Fruit fly (Drosophila melanogaster) whole organism, embryonic: ENCODE measurements around the gene Sec8.

Experiments used
- ATbp ChIP-seq: fragments of 200-800 bp; sonication (Bioruptor generic); optimal IDR thresholded peaks from 2 replicates; lab custom pipeline; 2017; ENCODE audit warnings: missing biosample characterization, mild to moderate bottlenecking, missing genetic modification characterization, missing genetic modification reagents
- Atf6 ChIP-seq: fragments of 200-800 bp; sonication (Bioruptor generic); IDR thresholded peaks from 2 replicates; pipeline ENCODE4 v1.3.6; 2022; ENCODE audit warnings: missing biosample characterization, missing genetic modification characterization
- CG10209 ChIP-seq: fragments of 200-800 bp; sonication (Bioruptor generic); optimal IDR thresholded peaks from 3 replicates; lab custom pipeline; 2017; ENCODE audit warnings: missing biosample characterization, mild to moderate bottlenecking, missing genetic modification characterization, missing genetic modification reagents
- CG1024 ChIP-seq: fragments of 200-800 bp; sonication (Bioruptor generic); IDR thresholded peaks from 2 replicates; pipeline ENCODE4 v1.3.6; 2022; ENCODE audit warnings: missing biosample characterization, missing genetic modification characterization
- CG10543 ChIP-seq: fragments of 200-800 bp; sonication (Bioruptor generic); optimal IDR thresholded peaks from 3 replicates; lab custom pipeline; 2017; ENCODE audit warnings: missing biosample characterization, mild to moderate bottlenecking, missing genetic modification characterization, moderate library complexity
- CG11247 ChIP-seq: fragments of 200-800 bp; sonication (Bioruptor generic); IDR thresholded peaks from 2 replicates; pipeline ENCODE4 v1.3.6; 2022; ENCODE audit warnings: missing biosample characterization, missing genetic modification characterization
- CG12104 ChIP-seq: fragments of 200-800 bp; sonication (Bioruptor generic); optimal IDR thresholded peaks from 3 replicates; lab custom pipeline; 2016; ENCODE audit warnings: missing biosample characterization, missing genetic modification characterization
- CG12659 ChIP-seq: fragments of 200-800 bp; sonication (Bioruptor generic); optimal IDR thresholded peaks from 3 replicates; lab custom pipeline; 2017; ENCODE audit warnings: mild to moderate bottlenecking, missing biosample characterization, missing genetic modification reagents, missing genetic modification characterization
- CG12744 ChIP-seq: fragments of 200-800 bp; sonication (Bioruptor generic); optimal IDR thresholded peaks from 2 replicates; lab custom pipeline; 2016; ENCODE audit warnings: missing biosample characterization, missing genetic modification characterization
- CG13424 ChIP-seq: fragments of 200-800 bp; sonication (Bioruptor generic); optimal IDR thresholded peaks from 2 replicates; lab custom pipeline; 2019; ENCODE audit warnings: missing biosample characterization, mild to moderate bottlenecking, missing genetic modification characterization, moderate library complexity
- CG15011 ChIP-seq: fragments of 200-800 bp; sonication (Bioruptor generic); optimal IDR thresholded peaks from 3 replicates; lab custom pipeline; 2018; ENCODE audit warnings: missing biosample characterization, mild to moderate bottlenecking, missing genetic modification characterization
- CG17385 ChIP-seq: fragments of 200-800 bp; sonication (Bioruptor generic); optimal IDR thresholded peaks from 3 replicates; lab custom pipeline; 2018; ENCODE audit warnings: missing biosample characterization, mild to moderate bottlenecking, missing genetic modification characterization
- CG3163 ChIP-seq: fragments of 200-800 bp; sonication (Bioruptor generic); optimal IDR thresholded peaks from 3 replicates; lab custom pipeline; 2016; ENCODE audit warnings: missing biosample characterization, missing genetic modification characterization
- CG3281 ChIP-seq: fragments of 200-800 bp; sonication (Bioruptor generic); optimal IDR thresholded peaks from 3 replicates; lab custom pipeline; 2017; ENCODE audit warnings: missing biosample characterization, mild to moderate bottlenecking, missing genetic modification characterization
- CG3407 ChIP-seq: fragments of 200-800 bp; sonication (Bioruptor generic); optimal IDR thresholded peaks from 2 replicates; lab custom pipeline; 2018; ENCODE audit warnings: missing biosample characterization, mild to moderate bottlenecking, missing genetic modification characterization
- CG4328 ChIP-seq: fragments of 200-800 bp; sonication (Bioruptor generic); optimal IDR thresholded peaks from 3 replicates; lab custom pipeline; 2017; ENCODE audit warnings: missing biosample characterization, missing genetic modification reagents, missing genetic modification characterization
- CG4730 ChIP-seq: fragments of 200-800 bp; sonication (Bioruptor generic); IDR thresholded peaks from 2 replicates; pipeline ENCODE4 v1.3.6; 2022; ENCODE audit warnings: missing biosample characterization, missing genetic modification characterization
- CG4854 ChIP-seq: fragments of 200-800 bp; sonication (Bioruptor generic); optimal IDR thresholded peaks from 2 replicates; lab custom pipeline; 2016; ENCODE audit warnings: missing biosample characterization, missing genetic modification characterization, inconsistent platforms
- CG6813 ChIP-seq: fragments of 200-800 bp; sonication (Bioruptor generic); optimal IDR thresholded peaks from 2 replicates; lab custom pipeline; 2017; ENCODE audit warnings: missing biosample characterization, missing genetic modification characterization, mild to moderate bottlenecking, moderate library complexity, missing genetic modification reagents
- Fer1 ChIP-seq: fragments of 200-800 bp; sonication (Bioruptor generic); optimal IDR thresholded peaks from 2 replicates; lab custom pipeline; 2017; ENCODE audit warnings: missing biosample characterization, mild to moderate bottlenecking, missing genetic modification characterization
- Fer3 ChIP-seq: fragments of 200-800 bp; sonication (Bioruptor generic); optimal IDR thresholded peaks from 2 replicates; lab custom pipeline; 2018; ENCODE audit warnings: missing biosample characterization, mild to moderate bottlenecking, missing genetic modification characterization, moderate library complexity
- MTF-1 ChIP-seq: fragments of 200-800 bp; sonication (Bioruptor generic); optimal IDR thresholded peaks from 2 replicates; lab custom pipeline; 2018; ENCODE audit warnings: missing biosample characterization, mild to moderate bottlenecking, missing genetic modification characterization, borderline replicate concordance
- Meics ChIP-seq: fragments of 200-800 bp; sonication (Bioruptor generic); optimal IDR thresholded peaks from 2 replicates; lab custom pipeline; 2017; ENCODE audit warnings: missing biosample characterization, mild to moderate bottlenecking, missing genetic modification characterization
- Neu2 ChIP-seq: fragments of 200-800 bp; sonication (Bioruptor generic); optimal IDR thresholded peaks from 3 replicates; lab custom pipeline; 2016; ENCODE audit warnings: missing biosample characterization, missing genetic modification characterization, borderline replicate concordance
- PHDP ChIP-seq: fragments of 200-800 bp; sonication (Bioruptor generic); optimal IDR thresholded peaks from 3 replicates; lab custom pipeline; 2018; ENCODE audit warnings: missing biosample characterization, mild to moderate bottlenecking, missing genetic modification characterization, moderate library complexity
- Spps ChIP-seq: fragments of 200-800 bp; sonication (Bioruptor generic); optimal IDR thresholded peaks from 2 replicates; lab custom pipeline; 2018; ENCODE audit warnings: missing biosample characterization, mild to moderate bottlenecking, missing genetic modification characterization
- caup ChIP-seq: fragments of 200-800 bp; sonication (Bioruptor generic); optimal IDR thresholded peaks from 3 replicates; lab custom pipeline; 2017; ENCODE audit warnings: missing biosample characterization, mild to moderate bottlenecking, missing genetic modification characterization, moderate library complexity; ENCODE audit not compliant: severe bottlenecking
- eve ChIP-seq, 2 experiments: fragments of >200 bp; optimal IDR thresholded peaks; 2 replicates each; lab custom pipeline; 2017; ENCODE audit warnings: missing biosample characterization in 2 of 2, missing genetic modification characterization in 2 of 2
- fd3F ChIP-seq: fragments of 200-800 bp; sonication (Bioruptor generic); optimal IDR thresholded peaks from 2 replicates; lab custom pipeline; 2018; ENCODE audit warnings: missing biosample characterization, mild to moderate bottlenecking, missing genetic modification characterization, moderate library complexity
- fd64A ChIP-seq: fragments of 200-800 bp; sonication (Bioruptor generic); optimal IDR thresholded peaks from 3 replicates; lab custom pipeline; 2018; ENCODE audit warnings: missing biosample characterization, mild to moderate bottlenecking, missing genetic modification characterization
- fd96Cb ChIP-seq: fragments of 200-800 bp; sonication (Bioruptor generic); optimal IDR thresholded peaks from 2 replicates; lab custom pipeline; 2018; ENCODE audit warnings: missing biosample characterization, mild to moderate bottlenecking, missing genetic modification characterization, moderate library complexity
- insv ChIP-seq, 2 experiments: fragments of 200-800 bp; sonication (Bioruptor generic); optimal IDR thresholded peaks; 3 replicates each; lab custom pipeline; 2016 to 2018; ENCODE audit warnings: missing biosample characterization in 2 of 2, missing genetic modification characterization in 2 of 2
- lab ChIP-seq: fragments of 200-800 bp; sonication (Bioruptor generic); optimal IDR thresholded peaks from 3 replicates; lab custom pipeline; 2017; ENCODE audit warnings: missing biosample characterization, missing genetic modification characterization, mild to moderate bottlenecking, moderate library complexity, missing genetic modification reagents
- odd ChIP-seq: fragments of 200-800 bp; sonication (Bioruptor generic); optimal IDR thresholded peaks from 2 replicates; lab custom pipeline; 2017; ENCODE audit warnings: missing biosample characterization, mild to moderate bottlenecking, missing genetic modification characterization
- pho ChIP-seq: fragments of 200-800 bp; sonication (Bioruptor generic); optimal IDR thresholded peaks from 2 replicates; lab custom pipeline; 2016; ENCODE audit warnings: missing biosample characterization, missing genetic modification characterization
- scrt ChIP-seq: fragments of 200-800 bp; sonication (Bioruptor generic); optimal IDR thresholded peaks from 2 replicates; lab custom pipeline; 2018; ENCODE audit warnings: missing biosample characterization, mild to moderate bottlenecking, missing genetic modification characterization, moderate library complexity
- sug ChIP-seq: fragments of 200-800 bp; optimal IDR thresholded peaks from 2 replicates; lab custom pipeline; 2019; ENCODE audit warnings: missing biosample characterization, mild to moderate bottlenecking, missing genetic modification characterization, moderate library complexity
- tin ChIP-seq: fragments of 200-800 bp; sonication (Bioruptor generic); optimal IDR thresholded peaks from 3 replicates; lab custom pipeline; 2016; ENCODE audit warnings: missing biosample characterization, missing genetic modification characterization
- toy ChIP-seq: fragments of 200-800 bp; sonication (Bioruptor generic); IDR thresholded peaks from 2 replicates; pipeline ENCODE4 v1.3.6; 2022; ENCODE audit warnings: missing biosample characterization, missing genetic modification characterization
- unpg ChIP-seq: fragments of 200-800 bp; sonication (Bioruptor generic); optimal IDR thresholded peaks from 3 replicates; lab custom pipeline; 2018; ENCODE audit warnings: missing biosample characterization, mild to moderate bottlenecking, missing genetic modification characterization, moderate library complexity
- zfh1 ChIP-seq: fragments of 200-800 bp; sonication (Bioruptor generic); IDR thresholded peaks from 3 replicates; pipeline ENCODE4 v1.3.6; 2022; ENCODE audit warnings: missing biosample characterization, missing genetic modification characterization

The Sec8 gene

dm6 chr3R:5746646-5747045, 12.2 kb downstream of the Sec8 start (continued):
- peak; percentile 50 for TF ChIP-seq CG10209 (GFP tag; lab: Kevin White, UChicago)
- TF ChIP-seq Spps (tag; lab: Kevin White, UChicago) = no peak
- TF ChIP-seq CG3281 (GFP tag; lab: Kevin White, UChicago) = peak; percentile 74
- TF ChIP-seq unpg = peak; percentile 8
- TF ChIP-seq PHDP (tag; lab: Kevin White, UChicago) = peak; percentile 53
- TF ChIP-seq CG17385 (GFP tag; lab: Kevin White, UChicago) = peak; percentile 10
- TF ChIP-seq CG12659 (GFP tag; lab: Kevin White, UChicago) = peak; percentile 38
- peak; percentile 56 for TF ChIP-seq Meics (GFP tag; lab: Kevin White, UChicago)
- peak; percentile 84 for TF ChIP-seq lab (GFP tag; lab: Kevin White, UChicago)
- TF ChIP-seq CG3407 = peak; percentile 21
- TF ChIP-seq CG4328 (GFP tag; lab: Kevin White, UChicago) = peak; percentile 44
- peak; percentile 71 for TF ChIP-seq CG10543 (GFP tag; lab: Kevin White, UChicago)
- peak in 1 of 2 experiments; percentile 13 for TF ChIP-seq insv (GFP tag; optimal IDR thresholded peaks at IDR 0.05; lab: Kevin White, UChicago)
- peak; percentile 6 for TF ChIP-seq CG4854 (GFP tag; lab: Kevin White, UChicago)
- TF ChIP-seq eve (GFP tag; optimal IDR thresholded peaks at IDR 0.05; lab: Kevin White, UChicago) = no peak
- TF ChIP-seq sug (tag; lab: Kevin White, UChicago) = peak; percentile 13
- peak; percentile 76 for TF ChIP-seq Fer1 (GFP tag; lab: Kevin White, UChicago)
- TF ChIP-seq fd64A (GFP tag; lab: Kevin White, UChicago) = peak; percentile 8
- TF ChIP-seq Neu2 (GFP tag; lab: Kevin White, UChicago) = no peak
- peak; percentile 7 for TF ChIP-seq CG12744 (GFP tag; lab: Kevin White, UChicago)
- no peak for TF ChIP-seq toy (GFP tag; lab: Robert Waterston, UW)
- no peak for TF ChIP-seq tin
- peak; percentile 60 for TF ChIP-seq odd (GFP tag; lab: Kevin White, UChicago)
- TF ChIP-seq CG3163 = no peak
- TF ChIP-seq MTF-1 (GFP tag; lab: Kevin White, UChicago) = peak; percentile 18
- TF ChIP-seq zfh1 (GFP tag; lab: Robert Waterston, UW) = no peak
- TF ChIP-seq CG11247 (GFP tag; lab: Robert Waterston, UW) = no peak
- peak; percentile 77 for TF ChIP-seq caup (GFP tag; lab: Kevin White, UChicago)
- no peak for TF ChIP-seq CG15011
- peak; percentile 41; the same call in 1 of the 2 replicates for TF ChIP-seq Atf6 (GFP tag; lab: Robert Waterston, UW)
- peak; percentile 32 for TF ChIP-seq fd3F
- TF ChIP-seq CG12104 (GFP tag; lab: Kevin White, UChicago) = peak; percentile 2
- TF ChIP-seq fd96Cb (tag; lab: Kevin White, UChicago) = no peak
- peak; percentile 78 for TF ChIP-seq ATbp (GFP tag; lab: Kevin White, UChicago)
- TF ChIP-seq Fer3 (tag; lab: Kevin White, UChicago) = peak; percentile 42
- peak; percentile 81 for TF ChIP-seq CG6813 (GFP tag; lab: Kevin White, UChicago)
- TF ChIP-seq scrt = peak; percentile 53
- TF ChIP-seq CG1024 (GFP tag; lab: Robert Waterston, UW) = no peak
- TF ChIP-seq CG13424 (tag; lab: Kevin White, UChicago) = peak; percentile 4
- TF ChIP-seq pho = peak; percentile 12
- TF ChIP-seq CG4730 (GFP tag; lab: Robert Waterston, UW) = no peak
